Worm (Caenorhabditis elegans): ENCODE data around the gene del-8.

del-8 gene

ce11 chrX:9576928-9577327 is 12.3 kb upstream of the del-8 start, which contains the start of gene glb-17:
Gene glb-17, minus strand, starts transcription at chrX:9577028.
- peak in 1 of 2 experiments; percentile 43 for TF ChIP-seq unc-62 (GFP tag; optimal IDR thresholded peaks at IDR 0.05 in 1 of 2)
- no peak for TF ChIP-seq unc-62 (tag; optimal IDR thresholded peaks at IDR 0.05)
- no peak for TF ChIP-seq nhr-76 (tag; optimal IDR thresholded peaks at IDR 0.05)

DNA sequence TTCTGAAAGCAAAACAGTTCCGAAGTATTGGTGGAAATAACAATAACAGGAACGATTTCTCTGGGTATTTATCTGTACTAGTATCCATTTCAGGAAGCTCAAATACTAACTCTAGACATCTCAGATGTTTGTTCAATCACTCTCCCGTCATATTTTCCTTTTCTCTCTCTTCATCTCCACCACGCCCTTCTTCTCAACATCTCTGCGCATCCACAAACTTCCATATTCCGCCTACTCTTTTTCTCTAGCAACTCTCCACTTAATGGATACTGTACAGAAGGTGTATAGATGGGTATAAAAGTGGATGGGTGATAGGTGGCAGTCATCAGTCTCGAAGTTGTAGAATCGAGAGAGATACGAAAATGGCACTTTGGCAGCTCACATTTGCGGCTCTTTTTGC is 4.9 kb upstream of the del-8 start, which contains the start of gene gpx-5:
gpx-5 (plus strand) TSS at position 336 of the 400 bp plus-strand sequence.
- TF ChIP-seq lin-13 (GFP tag; optimal IDR thresholded peaks at IDR 0.05): no peak
- TF ChIP-seq aha-1 (tag): peak; percentile 12
- TF ChIP-seq unc-62 (GFP tag; optimal IDR thresholded peaks at IDR 0.05 in 1 of 2): peak in 1 of 2 experiments; percentile 87
- no peak for TF ChIP-seq unc-62 (tag; optimal IDR thresholded peaks at IDR 0.05)
- peak; percentile 35 for TF ChIP-seq nhr-28 (tag; optimal IDR thresholded peaks at IDR 0.05)
- TF ChIP-seq duxl-1 (tag; optimal IDR thresholded peaks at IDR 0.05; ENCODE audit: poor library complexity): no peak
- peak; percentile 14 for TF ChIP-seq mxl-3 (GFP tag; optimal IDR thresholded peaks at IDR 0.05)
- peak; percentile 1 for TF ChIP-seq dve-1 (tag; optimal IDR thresholded peaks at IDR 0.05; ENCODE audit: insufficient read depth)
- TF ChIP-seq mdl-1 (tag; optimal IDR thresholded peaks at IDR 0.05): peak in 1 of 2 experiments; percentile 30
- TF ChIP-seq unc-130 (GFP tag; optimal IDR thresholded peaks at IDR 0.05): no peak

ce11 chrX:9585584-9586166 is 3.5 kb upstream of the del-8 start:
- TF ChIP-seq zip-2 (tag; optimal IDR thresholded peaks at IDR 0.05): no peak
- TF ChIP-seq unc-62 (GFP tag; optimal IDR thresholded peaks at IDR 0.05 in 1 of 2): peak in 1 of 2 experiments; percentile 96
- TF ChIP-seq unc-62 (tag; optimal IDR thresholded peaks at IDR 0.05): no peak

DNA sequence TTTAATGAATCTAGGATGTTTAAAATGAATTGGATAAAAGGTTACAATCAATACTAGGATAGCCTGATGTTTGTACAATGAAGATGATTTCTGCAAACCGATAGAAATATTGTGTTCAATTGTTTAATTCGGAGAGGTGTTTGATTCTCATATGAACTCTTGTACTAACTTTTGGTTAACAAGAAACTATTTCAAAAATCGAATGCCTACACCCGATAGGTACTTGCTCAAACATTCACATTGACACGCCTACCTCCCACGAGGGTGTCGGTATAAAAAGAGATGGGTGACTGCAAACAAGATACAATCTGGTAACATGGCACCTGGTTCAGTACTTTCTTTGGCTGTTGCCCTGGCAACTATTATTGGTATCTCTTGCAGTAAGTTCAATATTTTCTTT is 1.6 kb upstream of the del-8 start, which contains the start of gene gpx-3:
gpx-3 (plus strand) TSS at position 301 of the 400 bp plus-strand sequence.
- TF ChIP-seq aha-1 (tag): peak; percentile 15
- TF ChIP-seq R02D3.7 (tag; optimal IDR thresholded peaks at IDR 0.05): no peak
- TF ChIP-seq snpc-1.2 (GFP tag; IDR thresholded peaks at IDR 0.05): no peak

DNA sequence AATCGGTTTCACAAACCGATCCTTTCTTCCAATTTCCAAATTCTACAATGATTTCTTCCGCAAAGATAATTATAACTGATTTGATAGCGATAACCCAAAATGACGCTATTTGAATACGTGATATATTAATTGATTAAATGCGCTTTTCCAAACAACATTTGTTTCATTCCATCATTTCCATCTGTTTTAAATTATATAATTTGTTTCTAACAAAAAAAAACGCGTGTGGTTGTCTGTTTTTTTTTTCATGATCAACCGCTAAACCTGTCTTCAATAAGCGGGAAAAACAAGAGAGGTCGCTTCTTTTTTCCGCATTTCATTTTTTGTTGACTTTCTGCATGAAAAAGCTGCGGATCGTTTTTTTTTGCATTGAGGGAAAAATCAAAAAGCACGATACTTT is 8.1 kb downstream of the del-8 start:
- no peak for TF ChIP-seq mes-2 (tag; optimal IDR thresholded peaks at IDR 0.05; ENCODE audit: poor library complexity, severe bottlenecking)
- TF ChIP-seq lin-39 (tag; optimal IDR thresholded peaks at IDR 0.05): no peak
- TF ChIP-seq zag-1 (tag; optimal IDR thresholded peaks at IDR 0.05): no peak
- TF ChIP-seq sdz-12 (GFP tag; optimal IDR thresholded peaks at IDR 0.05): no peak
- TF ChIP-seq hlh-11 (tag; optimal IDR thresholded peaks at IDR 0.05): no peak
- TF ChIP-seq nhr-77 (tag; optimal IDR thresholded peaks at IDR 0.05): no peak
- TF ChIP-seq dmd-6 (GFP tag; IDR thresholded peaks at IDR 0.05): no peak
- TF ChIP-seq lim-7 (GFP tag; IDR thresholded peaks at IDR 0.05): no peak
- no peak for TF ChIP-seq F49E8.2 (tag; optimal IDR thresholded peaks at IDR 0.05; ENCODE audit: borderline replicate concordance)
- TF ChIP-seq snpc-4 (tag; optimal IDR thresholded peaks at IDR 0.05): no peak
- no peak for TF ChIP-seq egl-43 (GFP tag; IDR thresholded peaks at IDR 0.05)
- no peak for TF ChIP-seq ZK337.2 (GFP tag; IDR thresholded peaks at IDR 0.05)
- TF ChIP-seq nhr-11 (tag; optimal IDR thresholded peaks at IDR 0.05): no peak
- TF ChIP-seq T26A8.4 (GFP tag; IDR thresholded peaks at IDR 0.05): no peak
- no peak for TF ChIP-seq lin-1 (GFP tag; IDR thresholded peaks at IDR 0.05)

DNA sequence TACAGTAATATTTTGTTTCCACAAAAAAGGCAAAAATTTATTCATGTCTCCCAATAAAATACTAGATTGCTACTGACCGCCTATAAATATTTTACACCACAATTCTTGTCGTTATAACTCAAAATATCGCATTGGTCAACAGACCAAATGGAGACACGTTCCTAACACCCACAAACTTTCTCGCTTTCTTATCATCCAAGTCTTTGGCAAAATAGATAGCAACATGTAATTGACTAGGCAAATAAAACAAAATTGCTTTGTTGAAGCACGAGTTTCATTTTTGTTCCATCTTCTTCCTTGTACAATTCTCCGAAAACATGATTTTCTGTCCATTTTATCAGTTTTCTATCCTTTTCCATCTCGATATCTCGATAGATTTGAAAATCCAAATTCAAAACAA is 13.4 kb downstream of the del-8 start:
- no peak for TF ChIP-seq nhr-41 (GFP tag; IDR thresholded peaks at IDR 0.05)
- no peak for TF ChIP-seq nhr-25 (tag; optimal IDR thresholded peaks at IDR 0.05; ENCODE audit: borderline replicate concordance, insufficient read depth)
- peak; percentile 16 for TF ChIP-seq dve-1 (tag; optimal IDR thresholded peaks at IDR 0.05; ENCODE audit: insufficient read depth)
- no peak for TF ChIP-seq ceh-28 (tag; optimal IDR thresholded peaks at IDR 0.05)
- peak; percentile 77 for TF ChIP-seq pqm-1 (tag; optimal IDR thresholded peaks at IDR 0.05)
- no peak for TF ChIP-seq lin-13 (GFP tag; optimal IDR thresholded peaks at IDR 0.05)
- TF ChIP-seq F37D6.2 (tag; optimal IDR thresholded peaks at IDR 0.05): no peak
- 0 out of 2 replicates have a peak, but pooled peaks have one; percentile 34 for TF ChIP-seq php-3 (GFP tag; IDR thresholded peaks at IDR 0.05)
- TF ChIP-seq ZK337.2 (GFP tag; IDR thresholded peaks at IDR 0.05): no peak
- TF ChIP-seq F44E2.7 (GFP tag; IDR thresholded peaks at IDR 0.05): no peak
- TF ChIP-seq F10B5.3 (tag; optimal IDR thresholded peaks at IDR 0.05): no peak
- TF ChIP-seq mdt-29 (GFP tag; IDR thresholded peaks at IDR 0.05): no peak
- no peak for TF ChIP-seq R02D3.7 (tag; optimal IDR thresholded peaks at IDR 0.05)
- no peak for TF ChIP-seq T26A8.4 (GFP tag; IDR thresholded peaks at IDR 0.05)
- peak; percentile 25 for TF ChIP-seq hlh-11 (tag; optimal IDR thresholded peaks at IDR 0.05)
- TF ChIP-seq zfp-3 (GFP tag; conservative IDR thresholded peaks at IDR 0.05): no peak
- TF ChIP-seq daf-16 (GFP tag; optimal IDR thresholded peaks at IDR 0.05): no peak
- peak; percentile 76 for TF ChIP-seq daf-16 (tag; optimal IDR thresholded peaks at IDR 0.05)

Data from whole organism, L4 larva.